Worm (Caenorhabditis elegans): ENCODE results near the gene ggtb-1.

The ggtb-1 gene

DNA sequence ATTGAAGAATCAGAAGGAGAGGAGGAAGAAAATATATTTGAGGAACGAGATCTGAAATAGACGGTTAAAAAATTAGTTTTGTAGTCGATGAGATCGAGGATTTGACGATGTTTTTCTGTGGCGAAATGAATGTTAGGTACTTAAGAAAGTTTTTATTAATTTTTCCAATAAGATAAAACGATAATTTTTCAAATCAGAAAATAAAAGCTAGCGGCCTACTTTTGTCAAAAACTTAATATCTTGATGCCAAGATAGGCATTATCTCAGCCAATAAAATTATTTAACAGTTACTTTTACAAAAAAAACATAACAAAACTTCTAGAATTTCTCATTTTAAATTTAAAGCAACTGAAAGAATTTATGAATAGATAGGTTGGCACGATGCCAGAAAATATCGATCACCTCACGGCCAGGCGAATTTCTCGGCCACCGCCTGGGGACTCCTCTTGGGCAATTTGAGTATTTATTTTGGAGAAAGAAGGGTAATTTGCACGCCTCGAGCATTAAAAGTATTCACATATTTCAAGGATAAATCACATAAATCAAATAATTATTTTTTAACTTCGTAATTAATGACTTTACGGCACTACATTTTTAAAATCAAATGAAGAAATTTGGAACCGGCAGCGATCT is 45.8 kb upstream of the ggtb-1 start, which contains the start of gene fubl-2 (continued):
- TF ChIP-seq rpc-1 (optimal IDR thresholded peaks at IDR 0.05) = no peak
- no peak for TF ChIP-seq rpc-1 (tag; optimal IDR thresholded peaks at IDR 0.05)
- TF ChIP-seq F33H1.4 (GFP tag; IDR thresholded peaks at IDR 0.05) = peak; percentile 60
- TF ChIP-seq ztf-22 (GFP tag; optimal IDR thresholded peaks at IDR 0.05) = no peak
- TF ChIP-seq pha-4 (tag; optimal IDR thresholded peaks at IDR 0.05) = no peak
- no peak for TF ChIP-seq mcd-1 (GFP tag; IDR thresholded peaks at IDR 0.05)
- no peak for TF ChIP-seq lin-35 (GFP tag; optimal IDR thresholded peaks at IDR 0.05)
- no peak for TF ChIP-seq Y53G8AR.9 (GFP tag; conservative IDR thresholded peaks at IDR 0.05)
- TF ChIP-seq C17E4.6 (GFP tag; IDR thresholded peaks at IDR 0.05) = no peak
- TF ChIP-seq sdz-38 (tag; optimal IDR thresholded peaks at IDR 0.05) = no peak
- TF ChIP-seq lir-1 (GFP tag; conservative IDR thresholded peaks at IDR 0.05) = no peak
- TF ChIP-seq lin-54 (GFP tag; optimal IDR thresholded peaks at IDR 0.05) = no peak
- no peak for TF ChIP-seq F49E8.2 (tag; optimal IDR thresholded peaks at IDR 0.05; ENCODE audit: insufficient read depth)
- TF ChIP-seq die-1 (tag; optimal IDR thresholded peaks at IDR 0.05) = no peak
- TF ChIP-seq pbrm-1 (GFP tag; IDR thresholded peaks at IDR 0.05) = no peak
- TF ChIP-seq bed-2 (GFP tag; IDR thresholded peaks at IDR 0.05) = no peak
- TF ChIP-seq nfya-2 (GFP tag; IDR thresholded peaks at IDR 0.05) = no peak
- no peak for TF ChIP-seq tlf-1 (GFP tag; optimal IDR thresholded peaks at IDR 0.05)
- TF ChIP-seq nhr-179 (tag; optimal IDR thresholded peaks at IDR 0.05) = no peak
- no peak for TF ChIP-seq B0035.1 (tag; optimal IDR thresholded peaks at IDR 0.05)
- TF ChIP-seq mes-4 (tag; optimal IDR thresholded peaks at IDR 0.05) = no peak
- TF ChIP-seq attf-3 (GFP tag; conservative IDR thresholded peaks at IDR 0.05) = 0 out of 2 replicates have a peak, but pooled peaks have one; percentile 38
- no peak for TF ChIP-seq hlh-12 (tag; optimal IDR thresholded peaks at IDR 0.05)
- no peak for TF ChIP-seq F39B2.1 (GFP tag; IDR thresholded peaks at IDR 0.05)
- TF ChIP-seq somi-1 (GFP tag; optimal IDR thresholded peaks at IDR 0.05) = no peak
- TF ChIP-seq chd-7 (tag; optimal IDR thresholded peaks at IDR 0.05) = no peak
- TF ChIP-seq lsl-1 (GFP tag; optimal IDR thresholded peaks at IDR 0.05) = peak; percentile 39
- TF ChIP-seq mxl-1 (tag; optimal IDR thresholded peaks at IDR 0.05) = no peak
- TF ChIP-seq athp-1 (tag; optimal IDR thresholded peaks at IDR 0.05) = no peak
- 0 out of 2 replicates have a peak, but pooled peaks have one; percentile 63 for TF ChIP-seq aptf-2 (GFP tag; conservative IDR thresholded peaks at IDR 0.05)
- TF ChIP-seq atf-7 (tag; optimal IDR thresholded peaks at IDR 0.05) = no peak
- no peak for TF ChIP-seq mel-28 (tag; optimal IDR thresholded peaks at IDR 0.05; ENCODE audit: borderline replicate concordance)
- TF ChIP-seq gei-17 (GFP tag; optimal IDR thresholded peaks at IDR 0.05) = no peak
- no peak for TF ChIP-seq lsy-27 (tag; optimal IDR thresholded peaks at IDR 0.05; ENCODE audit: borderline replicate concordance, insufficient read depth)
- no peak for TF ChIP-seq sea-2 (GFP tag; IDR thresholded peaks at IDR 0.05)
- TF ChIP-seq cebp-2 (GFP tag; IDR thresholded peaks at IDR 0.05) = no peak
- TF ChIP-seq dpl-1 (GFP tag; optimal IDR thresholded peaks at IDR 0.05) = no peak
- no peak for TF ChIP-seq B0261.1 (tag; optimal IDR thresholded peaks at IDR 0.05)
- no peak for TF ChIP-seq madf-6 (GFP tag; IDR thresholded peaks at IDR 0.05)
- no peak for TF ChIP-seq hmg-20 (GFP tag; IDR thresholded peaks at IDR 0.05)
- no peak for TF ChIP-seq nfya-1 (tag; optimal IDR thresholded peaks at IDR 0.05; ENCODE audit: borderline replicate concordance, insufficient read depth)
- TF ChIP-seq egl-44 (GFP tag; IDR thresholded peaks at IDR 0.05) = no peak
- no peak for TF ChIP-seq T26A5.8 (tag; optimal IDR thresholded peaks at IDR 0.05)
- TF ChIP-seq zfh-2 (GFP tag; conservative IDR thresholded peaks at IDR 0.05) = no peak
- TF ChIP-seq madf-10 (tag; optimal IDR thresholded peaks at IDR 0.05) = peak; percentile 29
- TF ChIP-seq tbx-9 (tag; optimal IDR thresholded peaks at IDR 0.05; ENCODE audit: borderline replicate concordance) = no peak
- no peak for TF ChIP-seq Y56A3A.18 (GFP tag; IDR thresholded peaks at IDR 0.05)
- no peak for TF ChIP-seq nfyb-1 (GFP tag; IDR thresholded peaks at IDR 0.05)
- no peak for TF ChIP-seq ztf-18 (tag; optimal IDR thresholded peaks at IDR 0.05)
